Worm (Caenorhabditis elegans): ENCODE results near the gene Y41D4B.11.

ce11 chrIV:1628281-1628680 lies 22.8 kb downstream of the Y41D4B.11 start:
- no peak for TF ChIP-seq nhr-42 (GFP tag; IDR thresholded peaks at IDR 0.05)
- TF ChIP-seq ctbp-1 (GFP tag; IDR thresholded peaks at IDR 0.05) = no peak
- TF ChIP-seq madf-5 (GFP tag; IDR thresholded peaks at IDR 0.05) = no peak
- no peak for TF ChIP-seq ces-1 (GFP tag; optimal IDR thresholded peaks at IDR 0.05)
- TF ChIP-seq nhr-77 (tag; optimal IDR thresholded peaks at IDR 0.05) = no peak
- TF ChIP-seq egl-27 (tag; optimal IDR thresholded peaks at IDR 0.05) = no peak
- TF ChIP-seq zip-11 (GFP tag; IDR thresholded peaks at IDR 0.05) = no peak
- no peak for TF ChIP-seq tra-1 (GFP tag; IDR thresholded peaks at IDR 0.05)
- TF ChIP-seq fos-1 (tag; optimal IDR thresholded peaks at IDR 0.05) = no peak

Measured in whole organism, L4 larva.